Fruit fly (Drosophila melanogaster) S2 (cell line): ENCODE measurements around the gene CG34297.

Experiments
- CG8478 ChIP-seq: fragments of >200 bp; optimal IDR thresholded peaks from 2 replicates; lab custom pipeline; 2018
- CTCF ChIP-seq, 2 experiments: fragments of >200 bp; optimal IDR thresholded peaks; 2 replicates each; lab custom pipeline; 2018

dm6 chr3R:6746212-6746611 lies 1.6 kb downstream of the CG34297 start:
- no peak for TF ChIP-seq CTCF (optimal IDR thresholded peaks at IDR 0.05; lab: Kevin White, UChicago)
- TF ChIP-seq CG8478 (lab: Kevin White, UChicago): no peak
